Fruit fly (Drosophila melanogaster) whole organism, embryonic: Measurements from ENCODE around the gene mldr.

Experiments
- Adf1 ChIP-seq: fragments of 200-800 bp; sonication (Bioruptor generic); IDR thresholded peaks from 2 replicates; pipeline ENCODE4 v1.3.6; 2022; ENCODE audit warnings: missing biosample characterization, missing genetic modification characterization
- CG11085 ChIP-seq: fragments of 200-800 bp; sonication (Bioruptor generic); IDR thresholded peaks from 2 replicates; pipeline ENCODE4 v1.3.6; 2022; ENCODE audit warnings: missing biosample characterization, missing genetic modification characterization
- CG11093 ChIP-seq: fragments of 200-800 bp; sonication (Bioruptor generic); IDR thresholded peaks from 3 replicates; pipeline ENCODE4 v1.3.6; 2022; ENCODE audit warnings: missing biosample characterization, missing genetic modification characterization
- CG11695 ChIP-seq: fragments of 200-800 bp; sonication (Bioruptor generic); IDR thresholded peaks from 3 replicates; pipeline ENCODE4 v1.3.6; 2022; ENCODE audit warnings: missing biosample characterization, missing genetic modification characterization
- CG12236 ChIP-seq: fragments of 200-800 bp; sonication (Bioruptor generic); optimal IDR thresholded peaks from 2 replicates; lab custom pipeline; 2016; ENCODE audit warnings: missing biosample characterization, missing genetic modification characterization
- CG1233 ChIP-seq: fragments of 200-800 bp; sonication (Bioruptor generic); optimal IDR thresholded peaks from 4 replicates; lab custom pipeline; 2018; ENCODE audit warnings: missing biosample characterization, mild to moderate bottlenecking, missing genetic modification characterization
- CG12942 ChIP-seq: fragments of 200-800 bp; sonication (Bioruptor generic); optimal IDR thresholded peaks from 3 replicates; lab custom pipeline; 2016; ENCODE audit warnings: missing biosample characterization, missing genetic modification characterization
- CG13287 ChIP-seq: fragments of 200-800 bp; sonication (Bioruptor generic); IDR thresholded peaks from 2 replicates; pipeline ENCODE4 v1.3.6; 2022; ENCODE audit warnings: missing biosample characterization, missing genetic modification characterization; ENCODE audit not compliant: partially characterized antibody
- CG14014 ChIP-seq: fragments of 200-800 bp; sonication (Bioruptor generic); IDR thresholded peaks from 2 replicates; pipeline ENCODE4 v1.3.6; 2022; ENCODE audit warnings: missing biosample characterization, missing genetic modification characterization
- CG15479 ChIP-seq: fragments of 200-800 bp; sonication (Bioruptor generic); optimal IDR thresholded peaks from 3 replicates; lab custom pipeline; 2019; ENCODE audit warnings: missing biosample characterization, mild to moderate bottlenecking, missing genetic modification characterization, moderate library complexity
- CG17829 ChIP-seq: fragments of 200-800 bp; optimal IDR thresholded peaks from 2 replicates; lab custom pipeline; 2019; ENCODE audit warnings: missing biosample characterization, mild to moderate bottlenecking, missing genetic modification characterization, moderate library complexity
- CG18011 ChIP-seq: fragments of 200-800 bp; sonication (Bioruptor generic); optimal IDR thresholded peaks from 2 replicates; lab custom pipeline; 2017; ENCODE audit warnings: missing biosample characterization, missing genetic modification characterization, mild to moderate bottlenecking, moderate library complexity, missing genotype
- CG18599 ChIP-seq: fragments of 200-800 bp; sonication (Bioruptor generic); optimal IDR thresholded peaks from 3 replicates; lab custom pipeline; 2017; ENCODE audit warnings: missing biosample characterization, missing genetic modification characterization, mild to moderate bottlenecking, moderate library complexity, missing genetic modification reagents
- CG30431 ChIP-seq: fragments of 200-800 bp; sonication (Bioruptor generic); optimal IDR thresholded peaks from 2 replicates; lab custom pipeline; 2017; ENCODE audit warnings: missing biosample characterization, missing genetic modification characterization
- CG34422 ChIP-seq: fragments of 200-800 bp; sonication (Bioruptor generic); IDR thresholded peaks from 3 replicates; pipeline ENCODE4 v1.3.6; 2022; ENCODE audit warnings: missing biosample characterization, missing genetic modification characterization
- CG3838 ChIP-seq: fragments of 200-800 bp; sonication (Bioruptor generic); optimal IDR thresholded peaks from 3 replicates; lab custom pipeline; 2016; ENCODE audit warnings: missing biosample characterization, missing genetic modification characterization
- CG3995 ChIP-seq: fragments of 200-800 bp; sonication (Bioruptor generic); optimal IDR thresholded peaks from 3 replicates; lab custom pipeline; 2016; ENCODE audit warnings: missing biosample characterization, missing genetic modification characterization
- CG42726 ChIP-seq: fragments of 200-800 bp; sonication (Bioruptor generic); IDR thresholded peaks from 2 replicates; pipeline ENCODE4 v1.3.6; 2022; ENCODE audit warnings: missing biosample characterization, missing genetic modification characterization; ENCODE audit not compliant: partially characterized antibody
- CG4328 ChIP-seq: fragments of 200-800 bp; sonication (Bioruptor generic); optimal IDR thresholded peaks from 3 replicates; lab custom pipeline; 2017; ENCODE audit warnings: missing biosample characterization, missing genetic modification reagents, missing genetic modification characterization
- CG4617 ChIP-seq: fragments of 200-800 bp; sonication (Bioruptor generic); optimal IDR thresholded peaks from 3 replicates; lab custom pipeline; 2016; ENCODE audit warnings: missing biosample characterization, missing genetic modification characterization, borderline replicate concordance
- CG9797 ChIP-seq: fragments of 200-800 bp; sonication (Bioruptor generic); optimal IDR thresholded peaks from 3 replicates; lab custom pipeline; 2018; ENCODE audit warnings: missing biosample characterization, mild to moderate bottlenecking, missing genetic modification characterization
- CrebB ChIP-seq: fragments of 200-800 bp; sonication (Bioruptor generic); optimal IDR thresholded peaks from 3 replicates; lab custom pipeline; 2018; ENCODE audit warnings: missing biosample characterization, mild to moderate bottlenecking, missing genetic modification characterization
- Dfd ChIP-seq, 2 experiments: fragments of >200 bp; optimal IDR thresholded peaks; 2 replicates each; lab custom pipeline; 2017; ENCODE audit warnings: missing biosample characterization in 2 of 2, missing genetic modification characterization in 2 of 2
- Doc3 ChIP-seq: fragments of 200-800 bp; sonication (Bioruptor generic); IDR thresholded peaks from 3 replicates; pipeline ENCODE4 v1.3.6; 2022; ENCODE audit warnings: missing biosample characterization, missing genetic modification characterization; ENCODE audit not compliant: partially characterized antibody
- E2f2 ChIP-seq: fragments of 200-800 bp; sonication (Bioruptor generic); IDR thresholded peaks from 2 replicates; pipeline ENCODE4 v1.3.6; 2022; ENCODE audit warnings: missing biosample characterization, missing genetic modification characterization
- HmgD ChIP-seq: fragments of 200-800 bp; sonication (Bioruptor generic); optimal IDR thresholded peaks from 3 replicates; lab custom pipeline; 2016; ENCODE audit warnings: missing biosample characterization, missing genetic modification characterization
- Hsf ChIP-seq: fragments of 200-800 bp; sonication (Bioruptor generic); optimal IDR thresholded peaks from 3 replicates; lab custom pipeline; 2016; ENCODE audit warnings: missing biosample characterization, missing genetic modification characterization
- Lhr ChIP-seq: fragments of 200-800 bp; sonication (Bioruptor generic); optimal IDR thresholded peaks from 3 replicates; lab custom pipeline; 2017; ENCODE audit warnings: mild to moderate bottlenecking, missing biosample characterization, missing genetic modification reagents, missing genetic modification characterization
- Med ChIP-seq: fragments of 200-800 bp; sonication (Bioruptor generic); peaks from one replicate; lab custom pipeline; 2016; ENCODE audit warnings: missing biosample characterization, missing genetic modification characterization, mild to moderate bottlenecking, inconsistent platforms, moderate library complexity
- NFAT ChIP-seq: fragments of 200-800 bp; sonication (Bioruptor generic); IDR thresholded peaks from 2 replicates; pipeline ENCODE4 v1.3.6; 2022; ENCODE audit warnings: missing biosample characterization, missing genetic modification characterization
- Opbp ChIP-seq: fragments of 200-800 bp; sonication (Bioruptor generic); IDR thresholded peaks from 3 replicates; pipeline ENCODE4 v1.3.6; 2022; ENCODE audit warnings: missing biosample characterization, missing genetic modification characterization; ENCODE audit not compliant: partially characterized antibody
- Pdp1 ChIP-seq, 2 experiments: fragments of 200-800 bp; sonication (Bioruptor generic); optimal IDR thresholded peaks; 3 replicates each; lab custom pipeline; 2016; ENCODE audit warnings: missing biosample characterization in 2 of 2, missing genetic modification characterization in 2 of 2, mild to moderate bottlenecking in 1 of 2, moderate library complexity in 1 of 2
- Six4 ChIP-seq: fragments of 200-800 bp; sonication (Bioruptor generic); optimal IDR thresholded peaks from 2 replicates; lab custom pipeline; 2016; ENCODE audit warnings: missing biosample characterization, missing genetic modification characterization
- YL-1 ChIP-seq: fragments of 200-800 bp; sonication (Bioruptor generic); optimal IDR thresholded peaks from 3 replicates; lab custom pipeline; 2017; ENCODE audit warnings: missing biosample characterization, mild to moderate bottlenecking, missing genetic modification characterization
- bbx ChIP-seq: fragments of 200-800 bp; sonication (Bioruptor generic); IDR thresholded peaks from 2 replicates; pipeline ENCODE4 v1.3.6; 2022; ENCODE audit warnings: missing biosample characterization, missing genetic modification characterization; ENCODE audit not compliant: partially characterized antibody
- chinmo ChIP-seq: fragments of 200-800 bp; sonication (Bioruptor generic); IDR thresholded peaks from 4 replicates; pipeline ENCODE4 v1.3.6; 2022; ENCODE audit warnings: missing biosample characterization, missing genetic modification characterization; ENCODE audit not compliant: partially characterized antibody
- croc ChIP-seq: fragments of 200-800 bp; sonication (Bioruptor generic); conservative IDR thresholded peaks from 3 replicates; pipeline ENCODE4 v1.3.6; 2022; ENCODE audit warnings: missing biosample characterization, missing genetic modification characterization
- gfzf ChIP-seq: fragments of 200-800 bp; sonication (Bioruptor generic); optimal IDR thresholded peaks from 2 replicates; lab custom pipeline; 2016; ENCODE audit warnings: missing biosample characterization, mild to moderate bottlenecking, missing genetic modification characterization, moderate library complexity
- inv ChIP-seq: fragments of 200-800 bp; sonication (Bioruptor generic); IDR thresholded peaks from 2 replicates; pipeline ENCODE4 v1.3.6; 2022; ENCODE audit warnings: missing biosample characterization, missing genetic modification characterization; ENCODE audit not compliant: partially characterized antibody
- jumu ChIP-seq: fragments of 200-800 bp; sonication (Bioruptor generic); optimal IDR thresholded peaks from 3 replicates; lab custom pipeline; 2016; ENCODE audit warnings: missing biosample characterization, missing genetic modification characterization
- lmd ChIP-seq: fragments of 200-800 bp; sonication (Bioruptor generic); IDR thresholded peaks from 2 replicates; pipeline ENCODE4 v1.3.6; 2022; ENCODE audit warnings: missing biosample characterization, missing genetic modification characterization
- nerfin-1 ChIP-seq: fragments of 200-800 bp; sonication (Bioruptor generic); optimal IDR thresholded peaks from 3 replicates; lab custom pipeline; 2019; ENCODE audit warnings: missing biosample characterization, mild to moderate bottlenecking, missing genetic modification characterization, moderate library complexity
- pzg ChIP-seq: fragments of 200-800 bp; sonication (Bioruptor generic); optimal IDR thresholded peaks from 3 replicates; lab custom pipeline; 2018; ENCODE audit warnings: missing biosample characterization, mild to moderate bottlenecking, missing genetic modification characterization, moderate library complexity
- sna ChIP-seq: fragments of 200-800 bp; sonication (Bioruptor generic); IDR thresholded peaks from 2 replicates; pipeline ENCODE4 v1.3.6; 2022; ENCODE audit warnings: missing biosample characterization, missing genetic modification characterization; ENCODE audit not compliant: partially characterized antibody
- stwl ChIP-seq: fragments of 200-800 bp; sonication (Bioruptor generic); optimal IDR thresholded peaks from 3 replicates; lab custom pipeline; 2018; ENCODE audit warnings: missing biosample characterization, mild to moderate bottlenecking, missing genetic modification characterization, moderate library complexity
- unpg ChIP-seq: fragments of 200-800 bp; sonication (Bioruptor generic); optimal IDR thresholded peaks from 3 replicates; lab custom pipeline; 2018; ENCODE audit warnings: missing biosample characterization, mild to moderate bottlenecking, missing genetic modification characterization, moderate library complexity
- vfl ChIP-seq: fragments of 200-800 bp; sonication (Bioruptor generic); optimal IDR thresholded peaks from 2 replicates; lab custom pipeline; 2016; ENCODE audit warnings: missing biosample characterization, missing genetic modification characterization
- vvl ChIP-seq: fragments of 200-800 bp; sonication (Bioruptor generic); IDR thresholded peaks from 2 replicates; pipeline ENCODE4 v1.3.6; 2022; ENCODE audit warnings: missing biosample characterization, missing genetic modification characterization
- zfh2 ChIP-seq: fragments of 200-800 bp; sonication (Bioruptor generic); optimal IDR thresholded peaks from 2 replicates; lab custom pipeline; 2016; ENCODE audit warnings: missing biosample characterization, missing genetic modification characterization

Gene mldr

DNA sequence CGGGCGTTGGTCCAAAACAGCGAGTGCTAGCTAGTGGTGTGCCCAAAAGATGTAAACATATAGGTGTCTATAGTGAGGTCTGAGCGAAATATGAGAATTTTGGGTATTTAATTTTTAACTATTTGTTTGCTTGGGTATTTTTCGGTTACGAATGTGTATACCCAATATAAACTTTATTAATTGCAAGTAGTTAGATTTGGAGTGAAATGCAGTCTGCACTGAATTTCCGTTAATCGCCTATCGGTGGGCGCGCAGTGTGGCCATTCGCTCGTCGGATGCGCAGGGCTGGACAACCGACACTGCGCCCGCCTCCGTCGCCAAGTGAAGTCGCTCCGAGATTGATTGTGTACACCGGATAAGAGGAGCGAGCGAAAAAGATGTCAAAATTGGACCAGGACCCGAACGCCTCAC, 4.0 kb downstream of the mldr start, which contains the start of the genes CG15891 and CG3815 (continued):
- TF ChIP-seq NFAT = no peak
- TF ChIP-seq pzg (GFP tag; lab: Kevin White, UChicago) = peak; percentile 73
- peak; percentile 40 for TF ChIP-seq jumu (GFP tag; lab: Kevin White, UChicago)
- peak; percentile 28; the same call in 1 of the 2 replicates for TF ChIP-seq Adf1
- TF ChIP-seq CG3838 (GFP tag; lab: Kevin White, UChicago) = no peak
- peak; percentile 38 for TF ChIP-seq CG30431
- TF ChIP-seq CG17829 (tag; lab: Kevin White, UChicago) = peak; percentile 46
- TF ChIP-seq CG34422 (GFP tag; lab: Robert Waterston, UW) = peak; percentile 61; the same call in 2 of the 3 replicates
- TF ChIP-seq CG14014 (GFP tag; lab: Robert Waterston, UW) = peak; percentile 58
- peak; percentile 82 for TF ChIP-seq stwl (tag; lab: Kevin White, UChicago)
- TF ChIP-seq Six4 (GFP tag; lab: Kevin White, UChicago) = no peak
- TF ChIP-seq CG42726 (GFP tag; lab: Robert Waterston, UW) = 0 out of 2 replicates have a peak, but pooled peaks have one; percentile 8
- peak; percentile 30; the same call in 1 of the 2 replicates for TF ChIP-seq CG11085 (GFP tag; lab: Robert Waterston, UW)
- TF ChIP-seq CG15479 (GFP tag; lab: Kevin White, UChicago) = no peak
- TF ChIP-seq CG11695 = no peak
- no peak for TF ChIP-seq CrebB (tag; lab: Kevin White, UChicago)
- peak; percentile 33; the same call in 1 of the 3 replicates for TF ChIP-seq croc (GFP tag; lab: Robert Waterston, UW)
- peak; percentile 51 for TF ChIP-seq nerfin-1 (tag; lab: Kevin White, UChicago)
- TF ChIP-seq zfh2 = peak; percentile 72
- peak; percentile 47 for TF ChIP-seq Hsf
- TF ChIP-seq CG18011 (GFP tag; lab: Kevin White, UChicago) = no peak
- peak; percentile 49 for TF ChIP-seq CG3995
- TF ChIP-seq vfl (GFP tag; lab: Kevin White, UChicago) = no peak
- TF ChIP-seq Dfd (GFP tag; optimal IDR thresholded peaks at IDR 0.05; lab: Kevin White, UChicago) = no peak
- peak; percentile 44 for TF ChIP-seq unpg
- TF ChIP-seq CG1233 = no peak
- no peak for TF ChIP-seq CG18599 (GFP tag; lab: Kevin White, UChicago)

DNA sequence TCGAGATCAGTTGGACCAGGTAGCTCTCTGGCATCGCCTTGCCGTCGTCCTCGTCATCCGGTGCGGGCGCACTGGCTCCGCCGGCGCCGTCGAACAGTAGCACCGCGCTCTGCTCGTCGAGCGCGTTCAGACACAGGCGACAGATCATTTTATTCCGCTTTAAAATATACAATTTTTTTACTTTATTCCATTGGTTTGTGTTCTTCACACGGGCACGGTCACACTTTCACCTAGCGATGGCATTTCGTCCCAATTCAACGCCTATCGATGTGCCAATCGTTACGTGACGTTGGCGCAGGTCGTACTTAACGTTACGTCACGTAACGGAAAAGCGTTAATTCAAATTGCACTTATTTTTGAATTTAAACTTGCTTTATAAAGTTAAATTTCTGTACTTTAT, 9.9 kb downstream of the mldr start, which contains the start of gene CG12219:
Gene CG12219 (minus strand): TSS at position 234 of the 400 bp plus-strand sequence.
- TF ChIP-seq CrebB (tag; lab: Kevin White, UChicago) = no peak
- TF ChIP-seq bbx (GFP tag; lab: Robert Waterston, UW) = peak; percentile 50
- TF ChIP-seq YL-1 = peak; percentile 59
- TF ChIP-seq CG9797 (GFP tag; lab: Kevin White, UChicago) = peak; percentile 75
- peak; percentile 80 for TF ChIP-seq CG13287 (GFP tag; lab: Robert Waterston, UW)
- 0 out of 3 replicates have a peak, but pooled peaks have one; percentile 41 for TF ChIP-seq Doc3 (GFP tag; lab: Robert Waterston, UW)
- TF ChIP-seq Lhr (GFP tag; lab: Kevin White, UChicago) = peak; percentile 5
- no peak for TF ChIP-seq CG12236
- no peak for TF ChIP-seq lmd (GFP tag; lab: Robert Waterston, UW)
- TF ChIP-seq Med = peak; percentile 64
- no peak for TF ChIP-seq CG12942 (GFP tag; lab: Kevin White, UChicago)
- 0 out of 4 replicates have a peak, but pooled peaks have one; percentile 10 for TF ChIP-seq chinmo (GFP tag; lab: Robert Waterston, UW)
- TF ChIP-seq gfzf = peak; percentile 65
- peak; percentile 63; the same call in 2 of the 3 replicates for TF ChIP-seq Opbp (GFP tag; lab: Robert Waterston, UW)
- peak; percentile 44; the same call in 1 of the 2 replicates for TF ChIP-seq inv (GFP tag; lab: Robert Waterston, UW)
- peak; percentile 23; the same call in 1 of the 2 replicates for TF ChIP-seq vvl (GFP tag; lab: Robert Waterston, UW)
- peak; percentile 84 for TF ChIP-seq CG4617 (GFP tag; lab: Kevin White, UChicago)
- no peak for TF ChIP-seq nerfin-1 (tag; lab: Kevin White, UChicago)
- TF ChIP-seq Pdp1 (GFP tag; optimal IDR thresholded peaks at IDR 0.05; lab: Kevin White, UChicago) = peak in 1 of 2 experiments; percentile 90
- TF ChIP-seq E2f2 (GFP tag; lab: Robert Waterston, UW) = peak; percentile 63
- no peak for TF ChIP-seq HmgD (GFP tag; lab: Kevin White, UChicago)
- no peak for TF ChIP-seq CG11093 (GFP tag; lab: Robert Waterston, UW)
- peak; percentile 48 for TF ChIP-seq sna
- no peak for TF ChIP-seq CG4328 (GFP tag; lab: Kevin White, UChicago)
